Worm (Caenorhabditis elegans) whole organism, L1 larva: ENCODE measurements around the gene hgrs-1.
A peak's percentile ranks its signal among the peaks of the same experiment; 100 is the strongest.

Experiments used
- C04F5.9 ChIP-seq: sonication (generic microtip); optimal IDR thresholded peaks from 2 replicates; lab custom pipeline; 2016; ENCODE audit warnings: missing genetic modification characterization, missing compliant biosample characterization
- C16A3.4 ChIP-seq: fragments of 150-350 bp; optimal IDR thresholded peaks from 2 replicates; lab custom pipeline; 2014; ENCODE audit warnings: missing biosample characterization, missing genetic modification characterization
- F16B12.6 ChIP-seq: fragments of 150-350 bp; optimal IDR thresholded peaks from 2 replicates; lab custom pipeline; 2014; ENCODE audit warnings: missing biosample characterization, missing genetic modification characterization
- Y116A8C.19 ChIP-seq: sonication (generic microtip); optimal IDR thresholded peaks from 2 replicates; lab custom pipeline; 2016; ENCODE audit warnings: missing compliant biosample characterization, missing genetic modification characterization, borderline replicate concordance
- aha-1 ChIP-seq: fragments of 150-350 bp; optimal IDR thresholded peaks from 2 replicates; lab custom pipeline; 2014; ENCODE audit warnings: missing biosample characterization, missing genetic modification characterization
- alr-1 ChIP-seq: fragments of 200-800 bp; sonication (Bioruptor generic); optimal IDR thresholded peaks from 2 replicates; lab custom pipeline; 2018; ENCODE audit warnings: borderline replicate concordance, mild to moderate bottlenecking, missing genetic modification characterization, missing compliant biosample characterization
- aly-2 ChIP-seq: fragments of 150-350 bp; optimal IDR thresholded peaks from 2 replicates; lab custom pipeline; 2014; ENCODE audit warnings: missing biosample characterization, missing genetic modification characterization
- ama-1 ChIP-seq: fragments of 150-350 bp; optimal IDR thresholded peaks from 2 replicates; lab custom pipeline; 2014
- blmp-1 ChIP-seq: fragments of 150-350 bp; optimal IDR thresholded peaks from 2 replicates; lab custom pipeline; 2014; ENCODE audit warnings: missing biosample characterization, missing genetic modification characterization
- ceh-88 ChIP-seq: fragments of 200-800 bp; sonication (Bioruptor generic); IDR thresholded peaks from 2 replicates; pipeline ENCODE4 v1.3.6; 2022; ENCODE audit warnings: missing genetic modification characterization, missing compliant biosample characterization
- ceh-90 ChIP-seq: sonication (generic microtip); optimal IDR thresholded peaks from 2 replicates; lab custom pipeline; 2016; ENCODE audit warnings: missing genetic modification characterization, missing compliant biosample characterization
- dpl-1 ChIP-seq, 3 experiments: fragments of 150-350 bp in 2 of 3; sonication (generic microtip) in 1 of 3; optimal IDR thresholded peaks; 2 replicates each; lab custom pipeline; 2014 to 2017; ENCODE audit warnings: missing biosample characterization in 3 of 3, missing genetic modification characterization in 3 of 3, missing genetic modification reagents in 3 of 3
- egl-13 ChIP-seq: sonication (generic microtip); optimal IDR thresholded peaks from 2 replicates; lab custom pipeline; 2016; ENCODE audit warnings: missing genotype, missing genetic modification reagents, missing genetic modification characterization, missing compliant biosample characterization
- elt-2 ChIP-seq: sonication (generic microtip); optimal IDR thresholded peaks from 2 replicates; lab custom pipeline; 2016; ENCODE audit warnings: missing genetic modification characterization, mild to moderate bottlenecking, inconsistent platforms, missing compliant biosample characterization, missing genetic modification reagents
- elt-3 ChIP-seq, 6 experiments: fragments of 150-350 bp in 1 of 6; sonication (generic microtip); optimal IDR thresholded peaks; 2 replicates each; lab custom pipeline; 2017 to 2018; ENCODE audit warnings: missing biosample characterization in 6 of 6, missing genetic modification characterization in 6 of 6, inconsistent platforms in 1 of 6
- ets-5 ChIP-seq: fragments of 200-800 bp; sonication (Bioruptor generic); IDR thresholded peaks from 2 replicates; pipeline ENCODE4 v1.3.6; 2022; ENCODE audit warnings: missing genetic modification characterization, missing compliant biosample characterization
- fkh-10 ChIP-seq: sonication (generic microtip); optimal IDR thresholded peaks from 2 replicates; lab custom pipeline; 2017; ENCODE audit warnings: missing biosample characterization, missing genetic modification reagents, missing genetic modification characterization
- fkh-8 ChIP-seq: sonication (generic microtip); optimal IDR thresholded peaks from 2 replicates; lab custom pipeline; 2016; ENCODE audit warnings: mild to moderate bottlenecking, missing genetic modification characterization, missing compliant biosample characterization
- fos-1 ChIP-seq: fragments of 150-350 bp; optimal IDR thresholded peaks from 2 replicates; lab custom pipeline; 2014; ENCODE audit warnings: missing biosample characterization, missing genetic modification characterization
- grh-1 ChIP-seq: fragments of 200-800 bp; sonication (Bioruptor generic); IDR thresholded peaks from 2 replicates; pipeline ENCODE4 v1.3.6; 2022; ENCODE audit warnings: missing genetic modification reagents, missing genetic modification characterization, missing compliant biosample characterization
- hpl-2 ChIP-seq: fragments of 150-350 bp; optimal IDR thresholded peaks from 2 replicates; lab custom pipeline; 2014; ENCODE audit warnings: missing biosample characterization, missing genetic modification reagents, missing genetic modification characterization
- irx-1 ChIP-seq: sonication (generic microtip); optimal IDR thresholded peaks from 2 replicates; lab custom pipeline; 2016; ENCODE audit warnings: missing genetic modification characterization, missing compliant biosample characterization
- lin-13 ChIP-seq: fragments of 150-350 bp; optimal IDR thresholded peaks from 2 replicates; lab custom pipeline; 2014; ENCODE audit warnings: missing biosample characterization, missing genetic modification reagents, missing genetic modification characterization
- lin-15B ChIP-seq: fragments of 150-350 bp; sonication (generic microtip); optimal IDR thresholded peaks from 3 replicates; lab custom pipeline; 2014; ENCODE audit warnings: missing biosample characterization, missing genetic modification characterization
- lin-35 ChIP-seq, 2 experiments: fragments of 150-350 bp; optimal IDR thresholded peaks; 2 replicates each; lab custom pipeline; 2014; ENCODE audit warnings: missing biosample characterization in 2 of 2, missing genetic modification characterization in 2 of 2, missing genetic modification reagents in 2 of 2
- lsy-2 ChIP-seq, 2 experiments: fragments of 150-350 bp; optimal IDR thresholded peaks; 2 replicates each; lab custom pipeline; 2014; ENCODE audit warnings: missing biosample characterization in 2 of 2, missing genetic modification characterization in 2 of 2
- mep-1 ChIP-seq: fragments of 150-350 bp; optimal IDR thresholded peaks from 2 replicates; lab custom pipeline; 2014; ENCODE audit warnings: missing biosample characterization, missing genetic modification characterization
- nhr-11 ChIP-seq: fragments of 150-350 bp; optimal IDR thresholded peaks from 2 replicates; lab custom pipeline; 2014; ENCODE audit warnings: missing biosample characterization, missing genetic modification characterization
- nhr-12 ChIP-seq: sonication (generic microtip); optimal IDR thresholded peaks from 2 replicates; lab custom pipeline; 2017; ENCODE audit warnings: missing biosample characterization, missing genetic modification characterization
- nhr-19 ChIP-seq: fragments of 200-800 bp; sonication (Bioruptor generic); conservative IDR thresholded peaks from 2 replicates; pipeline ENCODE4 v1.3.6; 2022; ENCODE audit warnings: missing genetic modification characterization, missing compliant biosample characterization
- nhr-237 ChIP-seq: fragments of 150-350 bp; optimal IDR thresholded peaks from 2 replicates; lab custom pipeline; 2014; ENCODE audit warnings: missing biosample characterization, missing genetic modification characterization
- nhr-28 ChIP-seq: fragments of 150-350 bp; optimal IDR thresholded peaks from 2 replicates; lab custom pipeline; 2014; ENCODE audit warnings: missing biosample characterization, missing genetic modification characterization
- nhr-71 ChIP-seq: sonication (generic microtip); optimal IDR thresholded peaks from 2 replicates; lab custom pipeline; 2016; ENCODE audit warnings: mild to moderate bottlenecking, missing genetic modification characterization, moderate library complexity, missing compliant biosample characterization
- nhr-76 ChIP-seq: sonication (generic microtip); optimal IDR thresholded peaks from 2 replicates; lab custom pipeline; 2017; ENCODE audit warnings: missing biosample characterization, missing genetic modification characterization
- nhr-77 ChIP-seq: fragments of 150-350 bp; optimal IDR thresholded peaks from 2 replicates; lab custom pipeline; 2014; ENCODE audit warnings: missing biosample characterization, missing genetic modification characterization
- nhr-84 ChIP-seq: sonication (generic microtip); optimal IDR thresholded peaks from 2 replicates; lab custom pipeline; 2017; ENCODE audit warnings: missing biosample characterization, missing genetic modification characterization
- nhr-85 ChIP-seq: sonication (generic microtip); peaks from one replicate; lab custom pipeline; 2016; ENCODE audit warnings: missing genetic modification characterization, inconsistent platforms, missing compliant biosample characterization
- nhr-90 ChIP-seq: sonication (generic microtip); optimal IDR thresholded peaks from 2 replicates; lab custom pipeline; 2016; ENCODE audit warnings: mild to moderate bottlenecking, missing genetic modification characterization, missing compliant biosample characterization; ENCODE audit not compliant: poor library complexity
- pag-3 ChIP-seq: sonication (generic microtip); optimal IDR thresholded peaks from 2 replicates; lab custom pipeline; 2017; ENCODE audit warnings: missing genetic modification characterization, mild to moderate bottlenecking, missing compliant biosample characterization, antibody characterized with exemption, borderline replicate concordance; ENCODE audit not compliant: insufficient read depth
- pax-3 ChIP-seq: fragments of 200-800 bp; sonication (Bioruptor generic); optimal IDR thresholded peaks from 2 replicates; lab custom pipeline; 2018; ENCODE audit warnings: mild to moderate bottlenecking, missing genetic modification characterization, moderate library complexity, missing compliant biosample characterization
- rnt-1 ChIP-seq: sonication (generic microtip); optimal IDR thresholded peaks from 2 replicates; lab custom pipeline; 2016; ENCODE audit warnings: mild to moderate bottlenecking, missing genetic modification characterization, moderate library complexity, missing compliant biosample characterization
- snpc-4 ChIP-seq: fragments of 150-350 bp; optimal IDR thresholded peaks from 2 replicates; lab custom pipeline; 2014; ENCODE audit warnings: missing biosample characterization, missing genetic modification characterization
- snu-23 ChIP-seq: sonication (generic microtip); optimal IDR thresholded peaks from 2 replicates; lab custom pipeline; 2016; ENCODE audit warnings: missing genetic modification characterization, missing compliant biosample characterization
- sox-4 ChIP-seq: sonication (generic microtip); optimal IDR thresholded peaks from 2 replicates; lab custom pipeline; 2016; ENCODE audit warnings: missing genetic modification characterization, missing compliant biosample characterization
- sup-37 ChIP-seq: fragments of 200-800 bp; sonication (Bioruptor generic); optimal IDR thresholded peaks from 2 replicates; lab custom pipeline; 2018; ENCODE audit warnings: mild to moderate bottlenecking, missing genetic modification characterization, missing compliant biosample characterization
- tbx-2 ChIP-seq: sonication (generic microtip); optimal IDR thresholded peaks from 2 replicates; lab custom pipeline; 2016; ENCODE audit warnings: missing genetic modification characterization, missing compliant biosample characterization
- unc-30 ChIP-seq: sonication (generic microtip); optimal IDR thresholded peaks from 2 replicates; lab custom pipeline; 2017; ENCODE audit warnings: missing biosample characterization, missing genetic modification characterization
- unc-62 ChIP-seq: fragments of 150-350 bp; optimal IDR thresholded peaks from 2 replicates; lab custom pipeline; 2014; ENCODE audit warnings: missing biosample characterization, missing genetic modification reagents, missing genetic modification characterization
- unc-86 ChIP-seq: sonication (generic microtip); optimal IDR thresholded peaks from 2 replicates; lab custom pipeline; 2016; ENCODE audit warnings: missing genetic modification characterization, missing compliant biosample characterization
- vab-15 ChIP-seq: sonication (generic microtip); optimal IDR thresholded peaks from 2 replicates; lab custom pipeline; 2017; ENCODE audit warnings: missing genotype, mild to moderate bottlenecking, missing genetic modification characterization, missing compliant biosample characterization
- xbp-1 ChIP-seq: sonication (generic microtip); optimal IDR thresholded peaks from 2 replicates; lab custom pipeline; 2016; ENCODE audit warnings: missing genetic modification characterization, missing compliant biosample characterization
- zag-1 ChIP-seq: fragments of 150-350 bp; optimal IDR thresholded peaks from 2 replicates; lab custom pipeline; 2014; ENCODE audit warnings: missing biosample characterization, missing genetic modification characterization
- zip-4 ChIP-seq: fragments of 200-800 bp; sonication (Bioruptor generic); optimal IDR thresholded peaks from 2 replicates; lab custom pipeline; 2018; ENCODE audit warnings: mild to moderate bottlenecking, missing genetic modification characterization, moderate library complexity, missing compliant biosample characterization
- ztf-11 ChIP-seq, 2 experiments: sonication (generic microtip); optimal IDR thresholded peaks; 2 replicates each; lab custom pipeline; 2016 to 2017; ENCODE audit warnings: missing genetic modification characterization in 2 of 2, missing biosample characterization in 1 of 2, missing compliant biosample characterization in 1 of 2
- ztf-4 ChIP-seq: fragments of 150-350 bp; optimal IDR thresholded peaks from 2 replicates; lab custom pipeline; 2014; ENCODE audit warnings: missing biosample characterization, missing genetic modification characterization

The hgrs-1 gene

ce11 chrIV:8232428-8232827, 26.6 kb upstream of the hgrs-1 start:
- TF ChIP-seq elt-3 (tag; optimal IDR thresholded peaks at IDR 0.05; lab: Kevin White, UChicago) (no peak), fos-1 (tag; lab: Kevin White, UChicago) (no peak), lin-35 (GFP tag; optimal IDR thresholded peaks at IDR 0.05; lab: Kevin White, UChicago) (peak; percentile 23 to 47), mep-1 (tag; lab: Kevin White, UChicago) (peak; percentile 37), lin-13 (GFP tag; lab: Kevin White, UChicago) (no peak), nhr-12 (no peak), nhr-90 (tag; lab: Kevin White, UChicago) (no peak), nhr-84 (no peak), nhr-19 (no peak), snu-23 (GFP tag; lab: Kevin White, UChicago) (peak; percentile 45), xbp-1 (tag; lab: Kevin White, UChicago) (no peak), nhr-76 (tag; lab: Kevin White, UChicago) (no peak), ets-5 (GFP tag; lab: Robert Waterston, UW) (no peak), irx-1 (tag; lab: Kevin White, UChicago) (peak; percentile 23), unc-30 (no peak), hpl-2 (GFP tag; lab: Kevin White, UChicago) (no peak), ama-1 (no peak), lsy-2 (tag; optimal IDR thresholded peaks at IDR 0.05; lab: Kevin White, UChicago) (peak; percentile 10 to 56), ztf-4 (tag; lab: Kevin White, UChicago) (no peak), zip-4 (GFP tag; lab: Kevin White, UChicago) (no peak), zag-1 (tag; lab: Kevin White, UChicago) (no peak), ceh-88 (no peak), nhr-28 (tag; lab: Kevin White, UChicago) (no peak), nhr-71 (tag; lab: Kevin White, UChicago) (peak; percentile 63), pax-3 (tag; lab: Kevin White, UChicago) (no peak), lin-15B (no peak), tbx-2 (tag; lab: Kevin White, UChicago) (peak; percentile 23), blmp-1 (tag; lab: Kevin White, UChicago) (peak; percentile 75), C16A3.4 (tag; lab: Kevin White, UChicago) (peak; percentile 13), aly-2 (no peak), rnt-1 (tag; lab: Kevin White, UChicago) (no peak), nhr-77 (tag; lab: Kevin White, UChicago) (no peak), aha-1 (tag; lab: Kevin White, UChicago) (no peak), Y116A8C.19 (tag; lab: Kevin White, UChicago) (no peak), pag-3 (tag; lab: Kevin White, UChicago) (no peak), unc-62 (GFP tag; lab: Kevin White, UChicago) (no peak), nhr-237 (tag; lab: Kevin White, UChicago) (no peak), sup-37 (GFP tag; lab: Kevin White, UChicago) (no peak), dpl-1 (GFP tag; optimal IDR thresholded peaks at IDR 0.05; lab: Kevin White, UChicago) (no peak), vab-15 (tag; lab: Kevin White, UChicago) (no peak), fkh-10 (GFP tag; lab: Kevin White, UChicago) (no peak), grh-1 (GFP tag; lab: Robert Waterston, UW) (no peak), sox-4 (tag; lab: Kevin White, UChicago) (no peak), C04F5.9 (tag; lab: Kevin White, UChicago) (no peak), elt-2 (tag; lab: Kevin White, UChicago) (no peak), F16B12.6 (tag; lab: Kevin White, UChicago) (no peak), ztf-11 (tag; optimal IDR thresholded peaks at IDR 0.05; lab: Kevin White, UChicago) (no peak), egl-13 (no peak), snpc-4 (tag; lab: Kevin White, UChicago) (no peak), unc-86 (peak; percentile 33), fkh-8 (peak; percentile 81), ceh-90 (tag; lab: Kevin White, UChicago) (no peak), nhr-85 (no peak), nhr-11 (peak; percentile 16), alr-1 (no peak)
